Worm (Caenorhabditis elegans) whole organism, L4 larva: ENCODE measurements around the gene act-2.

ENCODE experiments used
- F26F4.8 ChIP-seq: fragments of 200-800 bp; sonication (Bioruptor generic); conservative IDR thresholded peaks from 2 replicates; pipeline ENCODE4 v1.3.6; 2022; ENCODE audit warnings: missing genetic modification characterization, missing compliant biosample characterization
- F37D6.2 ChIP-seq: sonication (generic microtip); optimal IDR thresholded peaks from 2 replicates; lab custom pipeline; 2016; ENCODE audit warnings: mild to moderate bottlenecking, missing genetic modification characterization, missing compliant biosample characterization
- F49E8.2 ChIP-seq: sonication (generic microtip); optimal IDR thresholded peaks from 2 replicates; lab custom pipeline; 2016; ENCODE audit warnings: missing compliant biosample characterization, mild to moderate bottlenecking, missing genetic modification characterization, borderline replicate concordance
- R02D3.7 ChIP-seq: fragments of 150-350 bp; sonication (generic microtip); optimal IDR thresholded peaks from 3 replicates; lab custom pipeline; 2014; ENCODE audit warnings: missing biosample characterization, missing genetic modification characterization
- T26A8.4 ChIP-seq: fragments of 200-800 bp; sonication (Bioruptor generic); IDR thresholded peaks from 2 replicates; pipeline ENCODE4 v1.3.6; 2022; ENCODE audit warnings: missing genetic modification characterization, missing compliant biosample characterization
- Y48G9A.11 ChIP-seq: fragments of 200-800 bp; sonication (Bioruptor generic); IDR thresholded peaks from 2 replicates; pipeline ENCODE4 v1.3.6; 2022; ENCODE audit warnings: missing genetic modification reagents, missing genetic modification characterization, missing compliant biosample characterization
- aly-2 ChIP-seq: sonication (generic microtip); optimal IDR thresholded peaks from 2 replicates; lab custom pipeline; 2018; ENCODE audit warnings: missing biosample characterization, missing genetic modification characterization
- ama-1 ChIP-seq: fragments of 150-350 bp; optimal IDR thresholded peaks from 2 replicates; lab custom pipeline; 2014; ENCODE audit warnings: inconsistent platforms, mixed read lengths
- arid-1 ChIP-seq: fragments of 200-800 bp; sonication (Bioruptor generic); conservative IDR thresholded peaks from 2 replicates; pipeline ENCODE4 v1.3.6; 2022; ENCODE audit warnings: missing genetic modification reagents, missing genetic modification characterization, missing compliant biosample characterization
- ceh-20 ChIP-seq: fragments of 200-800 bp; sonication (Bioruptor generic); IDR thresholded peaks from 2 replicates; pipeline ENCODE4 v1.3.6; 2022; ENCODE audit warnings: missing genetic modification reagents, missing genetic modification characterization, missing compliant biosample characterization
- ceh-28 ChIP-seq: fragments of 150-350 bp; optimal IDR thresholded peaks from 2 replicates; lab custom pipeline; 2014; ENCODE audit warnings: missing biosample characterization, missing genetic modification reagents, missing genetic modification characterization
- ceh-32 ChIP-seq: sonication (generic microtip); optimal IDR thresholded peaks from 2 replicates; lab custom pipeline; 2016; ENCODE audit warnings: mild to moderate bottlenecking, missing genetic modification characterization, missing compliant biosample characterization; ENCODE audit not compliant: poor library complexity
- ceh-62 ChIP-seq: sonication (generic microtip); optimal IDR thresholded peaks from 2 replicates; lab custom pipeline; 2017; ENCODE audit warnings: missing biosample characterization, missing genetic modification characterization
- ctbp-1 ChIP-seq: fragments of 200-800 bp; sonication (Bioruptor generic); IDR thresholded peaks from 2 replicates; pipeline ENCODE4 v1.3.6; 2022; ENCODE audit warnings: missing genetic modification reagents, missing genetic modification characterization, missing compliant biosample characterization
- daf-16 ChIP-seq, 3 experiments: sonication (generic microtip); optimal IDR thresholded peaks; 2 replicates each; lab custom pipeline; 2016 to 2017; ENCODE audit warnings: missing genetic modification characterization in 3 of 3, missing genetic modification reagents in 3 of 3, mild to moderate bottlenecking in 2 of 3, missing compliant biosample characterization in 2 of 3, missing biosample characterization in 1 of 3, moderate library complexity in 1 of 3
- daf-19 ChIP-seq: fragments of 200-800 bp; sonication (Bioruptor generic); conservative IDR thresholded peaks from 2 replicates; pipeline ENCODE4 v1.3.6; 2022; ENCODE audit warnings: missing genetic modification characterization, missing compliant biosample characterization
- dmd-6 ChIP-seq: fragments of 200-800 bp; sonication (Bioruptor generic); IDR thresholded peaks from 2 replicates; pipeline ENCODE4 v1.3.6; 2022; ENCODE audit warnings: missing genetic modification reagents, missing genetic modification characterization, missing compliant biosample characterization
- dmd-9 ChIP-seq: fragments of 200-800 bp; sonication (Bioruptor generic); IDR thresholded peaks from 2 replicates; pipeline ENCODE4 v1.3.6; 2022; ENCODE audit warnings: missing genetic modification reagents, missing genetic modification characterization, missing compliant biosample characterization
- dpl-1 ChIP-seq: fragments of 150-350 bp; optimal IDR thresholded peaks from 2 replicates; lab custom pipeline; 2014; ENCODE audit warnings: missing biosample characterization, missing genetic modification reagents, missing genetic modification characterization
- dve-1 ChIP-seq: sonication (generic microtip); optimal IDR thresholded peaks from 2 replicates; lab custom pipeline; 2017; ENCODE audit warnings: antibody characterized with exemption, mild to moderate bottlenecking, missing genetic modification characterization, missing compliant biosample characterization; ENCODE audit not compliant: insufficient read depth
- hif-1 ChIP-seq, 2 experiments: sonication (generic microtip); optimal IDR thresholded peaks; 2 replicates each; lab custom pipeline; 2016 to 2017; ENCODE audit warnings: missing compliant biosample characterization in 2 of 2, missing genetic modification characterization in 2 of 2, missing genetic modification reagents in 2 of 2, missing genotype in 2 of 2, mild to moderate bottlenecking in 1 of 2
- hlh-11 ChIP-seq: fragments of 200-800 bp; sonication (Bioruptor generic); optimal IDR thresholded peaks from 2 replicates; lab custom pipeline; 2018; ENCODE audit warnings: mild to moderate bottlenecking, missing genetic modification characterization, missing compliant biosample characterization
- hlh-30 ChIP-seq: sonication (generic microtip); optimal IDR thresholded peaks from 2 replicates; lab custom pipeline; 2017; ENCODE audit warnings: antibody characterized with exemption, mild to moderate bottlenecking, missing genetic modification characterization, missing compliant biosample characterization; ENCODE audit not compliant: insufficient read depth
- hmg-1.1 ChIP-seq: fragments of 200-800 bp; sonication (Bioruptor generic); IDR thresholded peaks from 2 replicates; pipeline ENCODE4 v1.3.6; 2022; ENCODE audit warnings: missing genetic modification reagents, missing genetic modification characterization, missing compliant biosample characterization
- lim-7 ChIP-seq: fragments of 200-800 bp; sonication (Bioruptor generic); IDR thresholded peaks from 2 replicates; pipeline ENCODE4 v1.3.6; 2022; ENCODE audit warnings: missing genetic modification characterization, missing compliant biosample characterization
- lin-13 ChIP-seq: fragments of 150-350 bp; optimal IDR thresholded peaks from 2 replicates; lab custom pipeline; 2014; ENCODE audit warnings: missing biosample characterization, missing genetic modification reagents, missing genetic modification characterization
- lin-15B ChIP-seq: fragments of 150-350 bp; sonication (generic microtip); optimal IDR thresholded peaks from 3 replicates; lab custom pipeline; 2014; ENCODE audit warnings: missing biosample characterization, missing genetic modification characterization
- lin-29 ChIP-seq: fragments of 200-800 bp; sonication (Bioruptor generic); IDR thresholded peaks from 2 replicates; pipeline ENCODE4 v1.3.6; 2022; ENCODE audit warnings: missing genetic modification reagents, missing genetic modification characterization, missing compliant biosample characterization
- lir-3 ChIP-seq: sonication (generic microtip); optimal IDR thresholded peaks from 2 replicates; lab custom pipeline; 2016; ENCODE audit warnings: mild to moderate bottlenecking, missing genetic modification characterization, missing compliant biosample characterization
- lsy-2 ChIP-seq, 2 experiments: fragments of 150-350 bp in 1 of 2; sonication (generic microtip) in 1 of 2; optimal IDR thresholded peaks; 2 replicates each; lab custom pipeline; 2014 to 2017; ENCODE audit warnings: missing biosample characterization in 2 of 2, missing genetic modification characterization in 2 of 2
- mdl-1 ChIP-seq, 2 experiments: fragments of 150-350 bp in 1 of 2; sonication (generic microtip) in 1 of 2; optimal IDR thresholded peaks; 2 replicates each; lab custom pipeline; 2014 to 2017; ENCODE audit warnings: missing biosample characterization in 2 of 2, missing genetic modification characterization in 2 of 2
- mxl-3 ChIP-seq: fragments of 200-800 bp; sonication (Bioruptor generic); optimal IDR thresholded peaks from 2 replicates; lab custom pipeline; 2018; ENCODE audit warnings: mild to moderate bottlenecking, missing genetic modification characterization, missing compliant biosample characterization
- nhr-10 ChIP-seq: fragments of 150-350 bp; optimal IDR thresholded peaks from 2 replicates; lab custom pipeline; 2014; ENCODE audit warnings: missing biosample characterization, missing genetic modification characterization
- nhr-102 ChIP-seq: sonication (generic microtip); optimal IDR thresholded peaks from 2 replicates; lab custom pipeline; 2016; ENCODE audit warnings: mild to moderate bottlenecking, missing genetic modification characterization, moderate library complexity, missing compliant biosample characterization
- nhr-11 ChIP-seq: fragments of 150-350 bp; optimal IDR thresholded peaks from 2 replicates; lab custom pipeline; 2014; ENCODE audit warnings: missing biosample characterization, missing genetic modification characterization
- nhr-28 ChIP-seq: fragments of 150-350 bp; optimal IDR thresholded peaks from 2 replicates; lab custom pipeline; 2014; ENCODE audit warnings: missing biosample characterization, missing genetic modification characterization
- nhr-6 ChIP-seq: fragments of 150-350 bp; optimal IDR thresholded peaks from 2 replicates; lab custom pipeline; 2014; ENCODE audit warnings: missing biosample characterization, missing genetic modification characterization
- pqm-1 ChIP-seq: sonication (generic microtip); optimal IDR thresholded peaks from 2 replicates; lab custom pipeline; 2017; ENCODE audit warnings: missing biosample characterization, missing genetic modification characterization
- saeg-2 ChIP-seq: fragments of 200-800 bp; sonication (Bioruptor generic); IDR thresholded peaks from 2 replicates; pipeline ENCODE4 v1.3.6; 2022; ENCODE audit warnings: missing genetic modification reagents, missing genetic modification characterization, missing compliant biosample characterization
- snpc-4 ChIP-seq: fragments of 150-350 bp; optimal IDR thresholded peaks from 2 replicates; lab custom pipeline; 2014; ENCODE audit warnings: missing biosample characterization, missing genetic modification characterization
- spr-1 ChIP-seq: sonication (generic microtip); optimal IDR thresholded peaks from 2 replicates; lab custom pipeline; 2016; ENCODE audit warnings: mild to moderate bottlenecking, missing genetic modification characterization, missing compliant biosample characterization
- tag-97 ChIP-seq: fragments of 200-800 bp; sonication (Bioruptor generic); IDR thresholded peaks from 2 replicates; pipeline ENCODE4 v1.3.6; 2022; ENCODE audit warnings: missing genetic modification characterization, missing compliant biosample characterization
- unc-130 ChIP-seq: sonication (generic microtip); optimal IDR thresholded peaks from 2 replicates; lab custom pipeline; 2016; ENCODE audit warnings: missing genetic modification reagents, missing genetic modification characterization, missing compliant biosample characterization
- unc-39 ChIP-seq: sonication (generic microtip); optimal IDR thresholded peaks from 2 replicates; lab custom pipeline; 2017; ENCODE audit warnings: missing biosample characterization, missing genetic modification characterization
- unc-62 ChIP-seq, 3 experiments: fragments of 150-350 bp in 1 of 3; sonication (generic microtip); optimal IDR thresholded peaks in 2 of 3; peaks in 1 of 3; 1 replicate in 1 of 3; 2 replicates in 2 of 3; lab custom pipeline; 2014 to 2017; ENCODE audit warnings: missing biosample characterization in 3 of 3, missing genetic modification characterization in 3 of 3, missing genetic modification reagents in 3 of 3, missing genotype in 1 of 3
- zag-1 ChIP-seq: fragments of 150-350 bp; optimal IDR thresholded peaks from 2 replicates; lab custom pipeline; 2014; ENCODE audit warnings: missing biosample characterization, missing genetic modification characterization
- zfp-3 ChIP-seq: fragments of 200-800 bp; sonication (Bioruptor generic); conservative IDR thresholded peaks from 2 replicates; pipeline ENCODE4 v1.3.6; 2022; ENCODE audit warnings: missing genetic modification reagents, missing genetic modification characterization, missing compliant biosample characterization
- ztf-11 ChIP-seq: fragments of 150-350 bp; optimal IDR thresholded peaks from 2 replicates; lab custom pipeline; 2014; ENCODE audit warnings: missing biosample characterization, missing genetic modification characterization
- ztf-7 ChIP-seq: fragments of 150-350 bp; optimal IDR thresholded peaks from 2 replicates; lab custom pipeline; 2014; ENCODE audit warnings: missing biosample characterization, missing genetic modification characterization

act-2 gene

DNA sequence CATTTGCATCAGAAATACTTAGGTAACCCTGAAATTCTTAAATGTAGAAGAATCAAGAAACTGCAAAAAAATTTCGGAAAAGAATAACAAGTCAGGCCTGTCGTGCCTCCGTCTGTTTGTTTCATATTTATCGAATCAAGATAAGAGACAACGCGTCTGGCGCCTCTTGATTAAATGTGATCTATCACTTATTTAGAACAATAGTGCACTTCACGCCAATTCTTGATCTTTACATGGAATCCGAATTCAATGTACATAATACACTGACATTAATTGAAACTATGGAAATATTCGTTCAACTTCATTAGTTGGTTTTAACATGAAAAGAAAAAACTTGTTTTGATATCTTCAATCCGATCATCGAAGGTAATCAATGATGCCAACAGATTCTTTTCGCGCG, 44.5 kb upstream of the act-2 start, which contains the start of gene mboa-2 (continued):
- no peak for TF ChIP-seq hmg-1.1
- no peak for TF ChIP-seq lin-29 (GFP tag; lab: Robert Waterston, UW)
- no peak for TF ChIP-seq spr-1 (tag; lab: Kevin White, UChicago)
- TF ChIP-seq nhr-11 (tag; lab: Kevin White, UChicago) = no peak
- TF ChIP-seq ama-1 = no peak
- no peak for TF ChIP-seq ztf-7 (tag; lab: Kevin White, UChicago)
- no peak for TF ChIP-seq ctbp-1 (GFP tag; lab: Robert Waterston, UW)
- TF ChIP-seq ztf-11 (tag; lab: Kevin White, UChicago) = no peak
- no peak for TF ChIP-seq saeg-2 (GFP tag; lab: Robert Waterston, UW)
- no peak for TF ChIP-seq R02D3.7
- no peak for TF ChIP-seq unc-130 (GFP tag; lab: Kevin White, UChicago)
- no peak for TF ChIP-seq daf-19 (GFP tag; lab: Robert Waterston, UW)
- TF ChIP-seq dmd-6 (GFP tag; lab: Robert Waterston, UW) = peak; percentile 52
- TF ChIP-seq mdl-1 (tag; optimal IDR thresholded peaks at IDR 0.05; lab: Kevin White, UChicago) = no peak
- TF ChIP-seq ceh-32 (tag; lab: Kevin White, UChicago) = no peak
- peak in 1 of 2 experiments; percentile 79 for TF ChIP-seq daf-16 (GFP tag; optimal IDR thresholded peaks at IDR 0.05; lab: Kevin White, UChicago)
- TF ChIP-seq daf-16 (tag; optimal IDR thresholded peaks at IDR 0.05; lab: Kevin White, UChicago) = peak; percentile 76
- no peak for TF ChIP-seq F49E8.2
- peak; percentile 60 for TF ChIP-seq hlh-11 (tag; lab: Kevin White, UChicago)
- no peak for TF ChIP-seq F26F4.8
- TF ChIP-seq mxl-3 (GFP tag; lab: Kevin White, UChicago) = no peak

DNA sequence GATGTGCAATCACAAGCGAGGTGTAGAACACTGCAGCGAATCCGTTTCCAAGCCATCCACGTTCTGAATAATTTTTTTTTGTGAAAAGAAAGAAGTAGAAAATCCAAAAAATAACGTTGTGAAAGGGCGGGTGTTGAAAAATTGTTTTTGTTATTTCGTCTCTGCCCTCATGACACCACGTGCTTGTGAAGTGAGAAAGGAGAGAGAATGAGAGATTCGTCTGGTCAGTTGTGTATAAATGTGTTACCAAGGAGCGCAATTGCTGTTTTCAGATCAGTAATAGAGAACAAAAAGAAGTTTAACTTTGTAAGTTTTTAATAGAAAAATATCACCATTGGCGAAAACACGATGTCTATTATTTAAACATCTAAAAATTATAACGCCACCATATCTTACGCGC, 43.3 kb upstream of the act-2 start:
- TF ChIP-seq ceh-28 (tag; lab: Kevin White, UChicago) (no peak), nhr-6 (tag; lab: Kevin White, UChicago) (peak; percentile 38), unc-62 (GFP tag; optimal IDR thresholded peaks at IDR 0.05 in 1 of 2; lab: Kevin White, UChicago) (no peak), unc-62 (tag; optimal IDR thresholded peaks at IDR 0.05; lab: Kevin White, UChicago) (no peak), tag-97 (GFP tag; lab: Robert Waterston, UW) (no peak), lin-15B (tag; lab: Kevin White, UChicago) (no peak), dpl-1 (no peak), pqm-1 (tag; lab: Kevin White, UChicago) (no peak), zfp-3 (GFP tag; lab: Robert Waterston, UW) (no peak), ama-1 (peak; percentile 17), ceh-32 (tag; lab: Kevin White, UChicago) (no peak), ceh-20 (no peak), F37D6.2 (tag; lab: Kevin White, UChicago) (no peak), hlh-30 (tag; lab: Kevin White, UChicago) (peak; percentile 93), unc-39 (tag; lab: Kevin White, UChicago) (no peak), dve-1 (tag; lab: Kevin White, UChicago) (peak; percentile 26), T26A8.4 (GFP tag; lab: Robert Waterston, UW) (no peak), lir-3 (tag; lab: Kevin White, UChicago) (no peak), hif-1 (tag; optimal IDR thresholded peaks at IDR 0.05; lab: Kevin White, UChicago) (no peak), snpc-4 (no peak), nhr-10 (tag; lab: Kevin White, UChicago) (no peak), dmd-6 (GFP tag; lab: Robert Waterston, UW) (peak; percentile 21; the same call in 1 of the 2 replicates), zag-1 (tag; lab: Kevin White, UChicago) (no peak), lsy-2 (tag; optimal IDR thresholded peaks at IDR 0.05; lab: Kevin White, UChicago) (peak in 1 of 2 experiments; percentile 33), lin-13 (GFP tag; lab: Kevin White, UChicago) (no peak), daf-19 (GFP tag; lab: Robert Waterston, UW) (no peak), R02D3.7 (no peak), lim-7 (GFP tag; lab: Robert Waterston, UW) (no peak), ceh-62 (tag; lab: Kevin White, UChicago) (no peak), nhr-102 (no peak), dmd-9 (GFP tag; lab: Robert Waterston, UW) (no peak), ztf-11 (tag; lab: Kevin White, UChicago) (no peak), aly-2 (tag; lab: Kevin White, UChicago) (no peak), Y48G9A.11 (GFP tag; lab: Robert Waterston, UW) (no peak), nhr-28 (peak; percentile 47), arid-1 (GFP tag; lab: Robert Waterston, UW) (no peak), saeg-2 (GFP tag; lab: Robert Waterston, UW) (no peak)
